Fruit fly (Drosophila melanogaster): Measurements from ENCODE around the gene Spn28Dc.

Gene Spn28Dc

DNA sequence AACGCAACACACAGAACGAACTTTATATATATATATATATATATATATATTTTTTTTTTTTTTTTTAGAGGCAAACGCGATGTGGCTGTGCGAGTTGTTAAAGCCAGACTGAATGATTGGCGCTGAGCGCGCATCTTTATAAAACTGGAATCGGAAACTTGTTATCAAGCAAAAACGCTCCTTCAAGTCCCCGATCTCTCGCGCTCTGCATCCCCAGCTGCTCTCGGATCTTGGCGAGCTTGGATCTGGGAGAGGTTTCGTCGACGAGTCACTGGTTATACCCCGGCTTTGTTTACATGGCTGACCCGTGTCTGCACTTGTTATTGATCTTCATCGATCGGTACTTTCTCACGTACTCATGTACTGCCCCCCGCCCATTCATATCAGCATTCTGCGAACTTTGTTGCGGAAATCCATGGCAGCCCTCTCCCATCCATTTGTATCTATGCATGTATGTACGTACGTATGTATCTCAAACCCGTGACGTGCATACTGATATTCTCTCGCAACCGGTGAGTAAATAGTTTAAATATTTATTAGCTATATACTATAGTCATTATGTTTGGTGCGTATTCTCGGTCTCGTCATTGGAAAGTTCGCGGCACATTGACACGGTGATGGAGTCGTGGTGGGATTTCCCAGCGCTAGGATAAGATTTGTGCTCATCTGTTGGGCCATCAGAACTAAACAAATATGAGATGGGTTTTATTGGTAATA, at the start of gene Spn28Dc:
Gene Spn28Dc, minus strand, starts transcription at position 51 of the 717 bp plus-strand sequence.
- no peak for TF ChIP-seq CG17801 (GFP tag; optimal IDR thresholded peaks at IDR 0.05; ENCODE audit: partially characterized antibody)

DNA sequence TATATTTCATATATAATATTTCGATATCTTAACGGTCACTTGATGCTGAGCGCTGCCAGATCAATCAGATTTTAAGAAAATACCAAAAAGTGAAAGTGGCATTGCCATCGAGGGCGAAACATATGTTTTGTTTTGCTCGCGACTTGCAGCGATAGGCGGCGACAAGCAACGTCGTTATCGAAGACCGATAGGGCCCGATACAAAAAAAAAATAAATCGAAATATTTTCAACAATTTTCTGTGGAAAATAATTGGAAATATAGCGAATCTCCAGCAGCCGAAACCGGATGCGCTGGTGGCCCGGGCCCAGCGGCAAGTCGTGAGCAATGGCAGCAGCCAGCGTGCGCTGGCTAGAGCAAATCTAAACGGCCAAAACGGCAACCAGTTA, 36.3 kb upstream of the Spn28Dc start, which contains the start of gene Megf8:
Gene Megf8, plus strand, starts transcription at position 190 of the 387 bp plus-strand sequence.
- TF ChIP-seq CG17801 (GFP tag; optimal IDR thresholded peaks at IDR 0.05; ENCODE audit: partially characterized antibody) = peak; percentile 7

DNA sequence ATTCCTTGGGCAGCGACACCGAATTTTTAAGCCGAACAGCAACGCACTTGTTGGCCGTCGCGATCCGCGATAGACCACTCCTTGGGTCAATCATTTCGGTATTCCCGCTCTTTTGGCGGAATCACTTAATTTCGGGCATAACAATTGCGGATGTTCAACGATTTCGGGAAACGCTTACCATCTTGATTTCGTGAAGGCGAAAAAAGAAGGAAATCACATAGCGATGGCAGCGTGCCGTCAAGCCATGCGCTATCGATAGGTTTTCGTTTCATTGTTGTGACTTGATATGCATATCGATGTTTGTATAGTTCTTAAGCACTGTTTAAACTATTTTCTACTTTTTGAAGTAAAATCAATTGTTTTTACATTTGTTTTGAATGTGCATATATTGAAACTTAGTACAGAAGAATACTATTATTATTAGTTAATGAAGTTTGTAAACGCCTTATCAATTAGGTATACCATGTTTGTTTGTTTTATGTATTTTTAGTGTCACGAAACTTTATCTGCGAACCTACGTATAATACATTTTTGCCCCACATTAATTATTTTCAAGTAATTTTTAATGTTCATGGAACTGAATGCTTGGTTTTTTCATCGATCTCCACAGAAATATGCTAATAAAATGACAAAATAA, 35.8 kb upstream of the Spn28Dc start, which contains the start of gene RpL36A:
Gene RpL36A, minus strand, starts transcription at position 265 of the 637 bp plus-strand sequence.
- TF ChIP-seq CG17801 (GFP tag; optimal IDR thresholded peaks at IDR 0.05; ENCODE audit: partially characterized antibody) = peak; percentile 65

DNA sequence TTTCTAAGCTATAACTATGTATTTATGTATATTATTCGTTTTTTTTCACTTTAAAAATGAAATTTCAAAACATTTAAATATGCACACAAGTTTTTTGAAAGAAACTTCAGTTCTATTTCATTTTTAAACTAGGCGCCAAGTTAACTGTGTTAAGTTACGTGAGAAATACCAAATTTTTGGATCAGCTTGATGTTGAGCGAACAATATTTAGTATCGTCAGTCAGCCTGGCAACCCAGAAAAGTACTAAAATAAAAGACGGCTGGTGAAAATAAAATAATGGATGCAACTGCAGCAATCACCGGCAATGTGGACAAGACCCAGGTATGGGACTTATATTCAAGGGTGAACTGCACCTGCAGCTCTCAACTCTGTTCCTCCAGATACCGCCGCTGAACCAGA, 33.9 kb upstream of the Spn28Dc start, which contains the start of gene CCDC53:
Gene CCDC53, plus strand, starts transcription at position 235 of the 400 bp plus-strand sequence.
- TF ChIP-seq CG17801 (GFP tag; optimal IDR thresholded peaks at IDR 0.05; ENCODE audit: partially characterized antibody) = no peak

DNA sequence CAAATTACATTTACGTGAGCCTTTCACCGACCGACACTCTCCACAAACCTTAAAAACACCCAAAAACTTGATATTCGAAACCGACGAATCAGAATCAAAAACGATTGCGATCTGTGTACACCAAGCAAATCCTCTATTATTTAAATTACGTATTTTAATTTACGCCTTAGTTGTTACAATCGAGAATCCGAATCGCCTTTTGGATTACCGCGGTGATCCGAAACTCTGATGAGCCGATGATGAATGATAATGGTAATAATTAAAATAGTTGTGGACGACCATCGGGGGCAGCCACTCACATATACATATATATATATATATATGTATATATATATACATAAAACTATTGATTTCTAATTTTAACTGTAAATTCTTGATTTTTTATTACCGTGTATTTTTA, 32.7 kb upstream of the Spn28Dc start, which contains the start of gene CG7367:
Gene CG7367, minus strand, starts transcription at position 101 of the 400 bp plus-strand sequence.
- no peak for TF ChIP-seq CG17801 (GFP tag; optimal IDR thresholded peaks at IDR 0.05; ENCODE audit: partially characterized antibody)

DNA sequence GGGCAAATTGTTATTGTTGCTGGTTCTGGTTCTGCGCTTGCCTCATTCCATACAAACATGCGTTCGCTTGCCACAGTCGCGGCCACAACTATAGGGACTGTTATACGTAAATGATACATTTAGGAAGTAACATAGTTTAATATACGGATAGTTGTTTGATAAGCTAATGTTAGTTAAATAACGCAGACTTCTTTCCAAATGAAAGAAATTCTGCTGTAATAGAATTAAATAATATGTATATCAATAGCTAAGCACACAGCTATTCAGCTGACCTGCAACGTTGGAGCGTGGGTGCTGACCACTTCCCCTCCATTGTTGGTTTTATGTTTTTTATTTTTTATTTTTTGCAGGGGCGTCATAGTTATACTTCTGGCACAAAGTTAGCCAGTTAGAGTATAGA, 27.7 kb upstream of the Spn28Dc start:
- TF ChIP-seq CG17801 (GFP tag; optimal IDR thresholded peaks at IDR 0.05; ENCODE audit: partially characterized antibody) = peak; percentile 26

DNA sequence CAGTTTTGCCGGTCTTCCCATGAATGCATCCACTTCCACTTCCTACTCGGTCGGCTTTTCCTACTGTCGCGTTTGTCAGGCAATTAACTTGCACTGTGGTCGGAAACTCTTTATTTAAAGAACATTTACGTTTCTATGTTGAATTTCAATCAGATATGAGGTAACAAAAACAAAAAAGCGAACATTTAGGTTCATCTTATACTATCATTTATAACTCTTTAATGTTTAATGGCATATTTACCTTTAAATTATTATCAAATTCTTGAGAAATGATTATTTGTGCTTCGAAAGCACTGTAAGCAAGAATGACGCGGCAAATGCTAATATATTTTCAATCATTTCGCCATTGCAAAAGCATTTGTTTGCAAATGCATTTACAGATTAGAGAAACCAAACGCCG, 26.7 kb upstream of the Spn28Dc start:
- no peak for TF ChIP-seq CG17801 (GFP tag; optimal IDR thresholded peaks at IDR 0.05; ENCODE audit: partially characterized antibody)

DNA sequence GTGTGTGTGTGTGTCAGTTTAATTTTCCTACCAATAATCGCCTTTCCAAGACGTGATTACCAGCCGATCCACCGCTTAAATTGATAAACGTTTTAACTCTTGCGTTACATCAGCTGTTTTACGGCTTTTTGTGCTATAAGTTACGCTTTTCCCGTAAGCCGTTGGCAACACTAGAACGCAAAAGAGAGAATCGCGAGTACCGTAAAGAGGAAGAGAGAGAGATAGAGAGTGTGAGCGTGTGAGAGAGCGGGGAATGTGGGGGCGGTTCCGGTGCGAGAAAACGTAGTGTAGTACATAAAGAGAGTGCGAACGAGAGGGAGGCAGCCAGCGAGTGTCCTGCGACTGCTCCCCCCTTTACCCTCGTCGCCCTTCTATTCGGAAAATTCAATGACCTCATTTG, 24.6 kb upstream of the Spn28Dc start:
- TF ChIP-seq CG17801 (GFP tag; optimal IDR thresholded peaks at IDR 0.05; ENCODE audit: partially characterized antibody) = peak; percentile 42

DNA sequence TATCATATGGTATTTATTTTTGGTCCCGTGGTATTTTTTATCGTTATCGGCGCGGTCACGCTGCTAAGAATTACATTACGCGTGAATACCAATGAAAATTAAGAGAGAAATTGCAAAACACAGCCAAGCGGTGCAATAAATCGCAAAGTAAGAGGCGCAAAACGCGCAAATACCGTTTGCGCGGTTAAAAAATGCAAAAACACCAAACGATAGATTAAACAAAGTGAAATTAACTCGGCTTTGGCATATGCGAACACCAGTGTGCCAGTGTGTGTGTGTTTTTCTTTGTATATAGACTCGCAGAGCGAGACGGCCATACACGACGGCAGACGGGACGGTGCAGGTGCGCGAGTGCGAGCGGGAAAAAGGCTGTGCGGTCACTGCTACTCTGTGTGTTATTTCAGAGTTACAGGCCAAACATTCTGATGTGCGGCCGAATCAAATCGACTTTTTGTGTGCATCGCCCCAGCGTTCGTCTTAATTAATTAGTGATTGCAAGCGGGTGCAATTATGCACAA, 23.7 kb upstream of the Spn28Dc start, which contains the start of gene Cka:
Gene Cka, plus strand, starts transcription at position 29 of the 518 bp plus-strand sequence.
- TF ChIP-seq CG17801 (GFP tag; optimal IDR thresholded peaks at IDR 0.05; ENCODE audit: partially characterized antibody) = no peak

DNA sequence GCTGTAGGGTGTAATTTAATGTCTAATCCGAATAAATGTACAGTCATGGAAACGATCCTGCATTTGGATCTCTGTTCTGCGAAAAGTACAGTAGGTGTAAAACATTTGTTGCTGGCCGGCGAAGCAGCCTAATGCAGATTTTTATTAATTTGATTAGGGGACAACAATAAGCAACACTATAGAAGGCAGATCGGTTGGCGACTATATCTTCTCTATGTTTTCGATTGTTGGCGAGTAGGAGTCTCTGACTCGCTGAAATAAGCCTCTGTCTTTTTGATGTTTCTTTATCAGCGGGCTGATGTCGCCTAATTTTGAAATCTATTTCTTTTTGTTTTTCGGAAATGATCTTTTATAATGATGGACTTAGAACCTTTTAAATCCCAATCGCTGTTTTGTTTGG, 23.1 kb upstream of the Spn28Dc start:
- no peak for TF ChIP-seq CG17801 (GFP tag; optimal IDR thresholded peaks at IDR 0.05; ENCODE audit: partially characterized antibody)

DNA sequence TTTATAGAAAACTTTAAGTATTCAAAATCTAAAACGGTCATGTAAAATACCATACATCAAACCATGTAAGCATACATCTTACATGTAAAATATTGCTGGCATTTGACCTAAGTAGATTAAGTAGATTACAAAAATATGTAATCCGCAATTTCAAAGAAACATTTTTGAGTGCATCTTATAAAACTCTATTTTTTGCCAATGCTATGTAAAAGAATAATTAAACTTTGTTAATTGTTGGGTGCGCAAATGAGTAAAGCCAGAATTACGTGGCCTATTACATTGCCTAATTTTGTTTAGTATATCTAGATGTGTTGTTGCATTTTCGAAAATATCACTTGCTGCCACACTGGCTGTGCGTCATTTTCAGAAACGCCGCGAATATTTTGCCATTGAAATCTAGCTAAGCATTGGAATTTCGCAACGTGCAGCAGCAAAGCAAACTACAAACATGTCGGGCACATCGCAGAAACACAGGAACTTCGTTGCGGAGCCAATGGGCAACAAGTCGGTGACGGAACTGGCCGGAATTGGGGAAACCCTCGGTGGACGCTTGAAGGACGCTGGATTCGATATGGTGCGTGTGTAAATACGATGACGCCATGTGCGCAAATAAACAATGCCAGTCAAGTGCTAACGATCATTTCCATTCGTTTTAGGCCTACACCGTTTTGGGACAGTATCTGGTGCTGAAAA, 22.3 kb upstream of the Spn28Dc start, which contains the start of gene baf:
Gene baf, plus strand, starts transcription at position 303 of the 693 bp plus-strand sequence.
- TF ChIP-seq CG17801 (GFP tag; optimal IDR thresholded peaks at IDR 0.05; ENCODE audit: partially characterized antibody) = no peak

DNA sequence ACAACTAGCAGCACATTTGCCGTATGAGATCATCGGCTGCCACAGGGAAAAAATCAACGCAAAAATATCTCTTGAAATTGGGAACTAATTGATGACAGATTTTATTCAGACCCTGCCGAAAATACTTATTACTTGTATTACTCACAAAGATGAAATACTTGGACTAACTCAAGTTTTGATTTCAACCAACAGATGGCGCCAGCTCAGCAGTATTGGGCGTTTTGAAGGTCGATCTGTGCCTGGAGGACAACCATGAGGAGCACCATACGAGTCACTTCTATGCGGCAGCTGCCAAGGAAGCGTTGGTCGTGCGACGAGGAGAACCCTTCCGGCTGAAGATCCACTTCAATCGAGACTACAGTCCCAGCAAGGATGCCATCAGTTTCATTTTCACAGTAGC, 17.3 kb upstream of the Spn28Dc start:
- no peak for TF ChIP-seq CG17801 (GFP tag; optimal IDR thresholded peaks at IDR 0.05; ENCODE audit: partially characterized antibody)

DNA sequence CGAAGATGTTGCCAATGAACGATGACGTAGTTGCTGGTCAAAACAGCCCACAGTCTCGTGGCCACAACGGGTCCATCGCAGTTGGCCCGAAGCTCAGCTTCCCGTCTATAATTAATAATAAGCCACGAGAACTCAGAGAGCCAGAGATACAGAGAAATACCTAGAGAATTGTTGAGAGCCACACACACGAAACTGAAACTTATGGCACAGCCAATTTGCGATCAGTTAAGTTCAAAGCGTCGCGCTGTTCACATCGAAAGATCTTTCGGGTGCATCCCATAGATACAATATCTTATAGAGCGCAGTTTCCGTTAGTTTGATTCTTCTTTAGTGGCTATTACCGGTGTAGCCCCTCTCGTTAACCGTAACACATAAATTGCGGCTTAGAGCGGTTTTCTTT, 5.5 kb upstream of the Spn28Dc start:
- no peak for TF ChIP-seq CG17801 (GFP tag; optimal IDR thresholded peaks at IDR 0.05; ENCODE audit: partially characterized antibody)

DNA sequence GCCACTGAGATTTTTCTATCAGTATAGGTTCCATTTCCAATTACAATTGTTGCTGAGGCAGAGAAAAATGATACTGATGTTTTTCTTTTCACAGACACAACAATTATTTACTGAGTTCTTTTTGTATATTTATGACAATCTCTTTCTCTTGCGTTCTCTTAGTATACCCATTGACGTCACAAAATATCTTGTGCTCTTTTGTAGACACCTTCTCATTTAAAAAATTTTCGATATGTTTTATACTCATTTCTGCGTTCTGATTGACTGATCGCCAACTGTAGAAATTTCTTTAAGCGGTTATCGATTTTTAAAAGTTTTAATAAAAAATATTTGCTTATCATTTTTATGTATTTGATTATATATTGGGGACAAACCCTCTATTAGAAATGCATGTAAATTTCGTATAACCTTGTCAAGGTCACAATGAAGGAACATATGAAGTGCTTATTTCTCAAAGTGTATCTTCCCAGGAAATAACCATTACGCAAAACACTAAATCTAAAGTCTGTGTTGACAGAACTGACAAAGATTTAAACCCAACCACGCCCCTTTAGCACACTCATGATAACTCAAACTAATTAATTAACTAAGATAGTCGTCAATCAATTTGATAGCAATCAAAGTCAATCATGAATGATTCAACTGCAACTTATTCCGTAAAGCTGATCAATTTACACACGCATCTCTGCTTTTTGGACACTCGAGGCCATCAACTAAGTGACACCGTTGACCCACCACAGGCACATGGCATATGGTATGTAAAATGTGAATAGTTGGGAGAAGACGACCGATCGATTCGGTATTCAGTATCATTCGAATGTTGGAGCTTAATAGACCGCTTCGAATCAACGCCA, 3.8 kb upstream of the Spn28Dc start, which contains the start of the genes Glyat and Tg:
Gene Glyat, minus strand, starts transcription at position 51 of the 854 bp plus-strand sequence.
Gene Tg, plus strand, starts transcription at position 804 of the 854 bp plus-strand sequence.
- TF ChIP-seq CG17801 (GFP tag; optimal IDR thresholded peaks at IDR 0.05; ENCODE audit: partially characterized antibody) = no peak

Measured in ovary, adult (tissue).